Fruit fly (Drosophila melanogaster): ENCODE data around the gene Npl4.

Gene Npl4

dm6 chr3R:25588493-25588892, 36.0 kb downstream of the Npl4 start:
- TF ChIP-seq CG8478 (optimal IDR thresholded peaks at IDR 0.05) (no peak), bab2 (GFP tag; optimal IDR thresholded peaks at IDR 0.05) (no peak), B-H2 (GFP tag; optimal IDR thresholded peaks at IDR 0.05) (no peak), CG10431 (GFP tag; optimal IDR thresholded peaks at IDR 0.05) (no peak), sima (GFP tag; optimal IDR thresholded peaks at IDR 0.05) (no peak), Atf6 (GFP tag; IDR thresholded peaks at IDR 0.05) (0 out of 2 replicates have a peak, but pooled peaks have one; percentile 14), CG8281 (tag; optimal IDR thresholded peaks at IDR 0.05) (no peak), HLHmδ (GFP tag; optimal IDR thresholded peaks at IDR 0.05) (no peak), Ets65A (GFP tag) (peak; percentile 49), CG4360 (GFP tag; IDR thresholded peaks at IDR 0.05) (no peak), CG1832 (GFP tag; optimal IDR thresholded peaks at IDR 0.05) (peak; percentile 62), insv (GFP tag; optimal IDR thresholded peaks at IDR 0.05) (no peak), CG7928 (GFP tag; optimal IDR thresholded peaks at IDR 0.05) (no peak), Xbp1 (GFP tag; optimal IDR thresholded peaks at IDR 0.05) (no peak), Trl (optimal IDR thresholded peaks at IDR 0.05) (peak; percentile 48), Trl (GFP tag; optimal IDR thresholded peaks at IDR 0.05) (no peak), onecut (GFP tag; IDR thresholded peaks at IDR 0.05) (peak; percentile 91), B-H1 (GFP tag; IDR thresholded peaks at IDR 0.05) (no peak), Opbp (GFP tag; IDR thresholded peaks at IDR 0.05; ENCODE audit: partially characterized antibody) (no peak), CG1602 (GFP tag; optimal IDR thresholded peaks at IDR 0.05) (no peak), dmrt11E (tag; optimal IDR thresholded peaks at IDR 0.05) (no peak), cg (GFP tag; optimal IDR thresholded peaks at IDR 0.05) (peak; percentile 66), tna (GFP tag; IDR thresholded peaks at IDR 0.05; ENCODE audit: partially characterized antibody) (no peak)

DNA sequence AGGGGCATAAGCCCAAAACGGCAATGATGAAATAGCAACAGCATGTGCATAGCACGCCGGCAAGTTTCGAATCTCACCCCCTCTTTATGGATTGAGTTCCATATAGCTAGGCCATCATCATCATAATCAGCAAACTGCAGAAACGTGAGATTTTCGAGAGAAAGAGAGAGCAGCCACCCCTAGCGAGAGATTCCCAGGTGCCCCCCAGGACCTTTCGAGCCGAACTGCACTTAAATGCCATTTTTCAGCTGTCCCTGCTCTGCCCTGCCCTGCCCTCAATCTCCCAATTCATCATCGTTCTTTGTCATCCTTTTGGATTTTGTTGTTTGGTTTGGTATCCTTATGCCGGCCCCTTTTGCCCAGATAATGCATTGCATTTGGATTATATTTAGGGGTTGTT, 36.8 kb downstream of the Npl4 start:
- TF ChIP-seq D (optimal IDR thresholded peaks at IDR 0.05): peak; percentile 64
- no peak for TF ChIP-seq D (GFP tag; optimal IDR thresholded peaks at IDR 0.05)
- TF ChIP-seq Ada2b (GFP tag; IDR thresholded peaks at IDR 0.05): no peak
- no peak for TF ChIP-seq CG2712 (tag; optimal IDR thresholded peaks at IDR 0.05)
- TF ChIP-seq pros (GFP tag; optimal IDR thresholded peaks at IDR 0.05): peak; percentile 96
- TF ChIP-seq Opbp (GFP tag; IDR thresholded peaks at IDR 0.05; ENCODE audit: partially characterized antibody): 0 out of 3 replicates have a peak, but pooled peaks have one; percentile 18
- TF ChIP-seq kni (GFP tag; optimal IDR thresholded peaks at IDR 0.05): peak; percentile 70
- TF ChIP-seq crol (GFP tag; IDR thresholded peaks at IDR 0.05): peak; percentile 21; the same call in 1 of the 2 replicates
- TF ChIP-seq zfh2 (GFP tag; optimal IDR thresholded peaks at IDR 0.05): no peak

DNA sequence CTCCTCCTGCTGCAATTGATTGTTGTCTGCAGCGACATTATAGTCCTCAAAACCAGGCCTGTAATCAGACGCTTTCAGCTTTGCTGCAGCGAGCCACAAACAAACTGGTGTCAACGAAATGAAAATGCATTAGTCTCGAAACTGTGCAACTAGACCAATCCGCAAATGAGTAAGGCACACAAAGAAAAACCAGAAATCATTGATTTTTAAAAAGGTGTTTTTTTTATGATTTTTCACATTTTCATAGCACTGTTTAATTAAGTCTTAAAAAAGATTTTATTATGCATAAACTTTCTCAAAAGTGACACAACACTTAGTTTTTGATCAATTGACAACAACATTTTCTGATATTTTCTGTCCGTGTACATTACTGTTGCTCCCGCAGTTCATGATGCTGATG, 41.4 kb downstream of the Npl4 start, which contains the start of gene CG4582:
CG4582 (minus strand) TSS at position 101 of the 400 bp plus-strand sequence.
- no peak for TF ChIP-seq en (GFP tag; optimal IDR thresholded peaks at IDR 0.05)
